Worm (Caenorhabditis elegans): ENCODE measurements around the gene Y65A5A.1.

- TF ChIP-seq W03F9.2 (tag; optimal IDR thresholded peaks at IDR 0.05), result no peak
- TF ChIP-seq him-1 (tag; optimal IDR thresholded peaks at IDR 0.05), result no peak
Measured at ce11 chrIV:16442963-16443362, 43.3 kb upstream of the Y65A5A.1 start, which contains the start of gene dlc-4.
